Worm (Caenorhabditis elegans): ENCODE data around the gene rbc-1.

The rbc-1 gene

DNA sequence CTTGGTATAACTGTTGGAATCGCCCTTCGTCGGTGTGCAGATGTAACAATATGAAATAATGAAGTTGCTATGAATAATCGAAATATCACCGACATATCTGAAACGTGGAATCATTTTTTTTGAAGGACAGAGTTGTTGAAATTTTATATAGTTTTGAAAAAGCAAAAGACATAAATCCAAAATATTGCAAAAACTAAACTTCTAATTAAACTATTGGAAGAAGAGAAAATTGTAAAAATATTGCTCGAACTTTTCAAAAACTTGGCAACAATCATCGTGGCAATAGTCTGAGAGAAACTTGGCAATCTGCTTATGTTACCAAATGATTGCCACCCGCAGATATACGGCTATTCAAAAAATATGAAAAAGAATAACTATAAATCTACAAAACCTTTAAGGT, 34.2 kb downstream of the rbc-1 start, which contains the start of gene F54E4.4:
F54E4.4 (minus strand) TSS at position 101 of the 400 bp plus-strand sequence.
- TF ChIP-seq pros-1 (tag; optimal IDR thresholded peaks at IDR 0.05) = no peak
- no peak for TF ChIP-seq ama-1 (optimal IDR thresholded peaks at IDR 0.05)
- no peak for TF ChIP-seq tbx-7 (tag; optimal IDR thresholded peaks at IDR 0.05)
- TF ChIP-seq fkh-10 (GFP tag; optimal IDR thresholded peaks at IDR 0.05) = no peak

DNA sequence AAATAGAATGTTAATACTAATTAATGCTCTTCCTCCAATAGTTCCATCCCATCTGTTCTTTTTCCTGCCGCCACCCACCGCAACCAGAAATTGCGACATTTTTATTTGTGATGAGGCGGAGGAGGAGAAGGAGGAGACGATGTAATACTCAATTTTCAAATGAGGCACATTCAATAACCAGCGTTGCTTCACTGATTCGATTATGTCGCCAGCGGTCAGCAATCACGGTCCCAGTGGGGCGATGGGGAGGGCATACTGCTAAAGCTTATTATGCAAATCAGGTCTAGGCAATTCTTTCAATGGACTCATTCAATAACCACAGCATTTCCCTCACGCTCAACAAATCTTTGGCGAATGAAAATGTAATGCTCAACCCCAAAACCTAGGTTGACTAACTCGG, 38.0 kb downstream of the rbc-1 start:
- TF ChIP-seq ceh-14 (tag; optimal IDR thresholded peaks at IDR 0.05) (peak; percentile 44), ama-1 (optimal IDR thresholded peaks at IDR 0.05) (no peak), ceh-6 (GFP tag; optimal IDR thresholded peaks at IDR 0.05) (peak; percentile 40), odd-2 (tag; optimal IDR thresholded peaks at IDR 0.05) (no peak), lin-11 (tag; optimal IDR thresholded peaks at IDR 0.05) (no peak), K02D7.2 (tag; optimal IDR thresholded peaks at IDR 0.05) (no peak), fkh-10 (GFP tag; optimal IDR thresholded peaks at IDR 0.05) (peak; percentile 62), ceh-30 (tag; optimal IDR thresholded peaks at IDR 0.05) (no peak), nfya-1 (tag; optimal IDR thresholded peaks at IDR 0.05) (no peak), ceh-48 (tag; optimal IDR thresholded peaks at IDR 0.05) (peak; percentile 2), unc-42 (tag; optimal IDR thresholded peaks at IDR 0.05) (peak; percentile 100), che-1 (tag; optimal IDR thresholded peaks at IDR 0.05) (no peak), unc-55 (GFP tag; optimal IDR thresholded peaks at IDR 0.05) (no peak), ceh-31 (tag; optimal IDR thresholded peaks at IDR 0.05) (peak; percentile 50)

DNA sequence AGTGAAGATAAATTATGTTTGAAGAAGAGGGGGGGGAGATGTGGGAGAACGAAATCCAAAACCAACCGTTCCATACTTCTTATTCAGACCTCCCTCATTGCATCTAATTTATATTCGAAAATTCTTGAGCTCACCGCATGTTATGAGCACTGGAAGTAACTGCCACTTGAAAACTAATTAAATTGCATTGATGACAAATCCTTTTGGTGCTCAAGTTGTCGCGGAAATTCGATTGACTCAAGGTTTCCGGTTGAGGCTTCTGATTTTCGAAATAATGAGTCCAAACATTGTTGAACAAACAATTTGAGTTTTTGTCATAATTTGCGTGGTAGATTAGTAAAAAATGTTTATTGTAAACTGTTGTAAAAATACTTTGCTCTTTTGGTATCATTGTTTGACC, 40.9 kb downstream of the rbc-1 start:
- TF ChIP-seq syd-9 (tag; optimal IDR thresholded peaks at IDR 0.05) = no peak
- TF ChIP-seq hlh-30 (tag; optimal IDR thresholded peaks at IDR 0.05; ENCODE audit: insufficient read depth) = no peak
- TF ChIP-seq unc-42 (tag; optimal IDR thresholded peaks at IDR 0.05) = peak; percentile 57
- TF ChIP-seq ceh-6 (GFP tag; optimal IDR thresholded peaks at IDR 0.05) = no peak

DNA sequence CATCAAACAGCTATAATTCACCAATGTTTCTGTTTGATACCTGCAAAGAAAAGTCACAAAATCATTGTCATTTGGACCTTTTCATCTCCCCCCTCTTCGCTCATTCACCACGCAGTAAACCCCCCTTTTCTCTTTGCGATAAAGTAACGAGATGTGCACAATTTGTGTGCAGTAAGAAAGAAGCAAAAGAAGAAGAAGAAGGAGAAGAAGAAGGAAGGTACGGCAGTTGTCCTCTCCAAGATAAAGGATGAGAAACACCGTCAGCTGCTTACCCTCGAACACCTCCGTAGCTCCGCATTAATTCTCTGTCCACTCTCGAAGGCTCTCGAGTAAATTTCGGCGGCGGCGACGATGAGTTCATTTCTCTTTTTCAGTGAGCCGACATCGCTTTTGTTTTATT, 42.3 kb downstream of the rbc-1 start:
- TF ChIP-seq tbx-2 (tag; optimal IDR thresholded peaks at IDR 0.05) (peak; percentile 18), nfya-1 (tag; optimal IDR thresholded peaks at IDR 0.05) (peak; percentile 16), hlh-6 (tag; optimal IDR thresholded peaks at IDR 0.05) (no peak), ets-4 (tag; optimal IDR thresholded peaks at IDR 0.05) (no peak), elt-2 (tag; optimal IDR thresholded peaks at IDR 0.05) (no peak), unc-55 (GFP tag; optimal IDR thresholded peaks at IDR 0.05) (peak; percentile 64), ceh-18 (tag; optimal IDR thresholded peaks at IDR 0.05) (peak; percentile 60), ceh-31 (tag; optimal IDR thresholded peaks at IDR 0.05) (no peak), odd-2 (tag; optimal IDR thresholded peaks at IDR 0.05) (no peak), pqm-1 (tag; optimal IDR thresholded peaks at IDR 0.05) (no peak), ref-2 (tag; optimal IDR thresholded peaks at IDR 0.05) (peak; percentile 10), elt-4 (tag; optimal IDR thresholded peaks at IDR 0.05) (no peak), pros-1 (tag; optimal IDR thresholded peaks at IDR 0.05) (no peak), rnt-1 (tag; optimal IDR thresholded peaks at IDR 0.05) (peak; percentile 52), F13H6.1 (tag; optimal IDR thresholded peaks at IDR 0.05) (no peak)

DNA sequence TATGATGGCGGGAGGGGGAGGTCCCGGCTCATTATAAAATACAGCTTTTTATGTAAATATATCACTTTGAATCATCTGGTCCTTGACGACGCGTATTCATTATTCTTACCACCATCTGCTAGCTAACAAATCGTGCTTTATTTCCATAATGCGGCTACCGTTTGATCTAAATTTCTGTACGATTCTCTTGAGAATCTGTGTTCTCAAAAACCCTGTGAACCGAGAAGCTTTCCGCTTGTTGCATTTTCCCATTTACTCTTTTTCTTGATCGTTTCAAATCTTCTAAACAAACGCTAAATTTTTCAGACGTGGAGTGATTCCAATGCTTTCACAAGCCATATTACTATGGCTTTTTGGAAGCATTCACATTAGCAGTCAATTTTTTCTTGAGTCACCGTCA, 43.5 kb downstream of the rbc-1 start, which contains the start of gene syg-2:
syg-2 (plus strand) TSS at position 301 of the 400 bp plus-strand sequence.
- TF ChIP-seq ceh-14 (tag; optimal IDR thresholded peaks at IDR 0.05) = no peak
- TF ChIP-seq odd-2 (tag; optimal IDR thresholded peaks at IDR 0.05) = no peak
- TF ChIP-seq hlh-6 (tag; optimal IDR thresholded peaks at IDR 0.05) = no peak

DNA sequence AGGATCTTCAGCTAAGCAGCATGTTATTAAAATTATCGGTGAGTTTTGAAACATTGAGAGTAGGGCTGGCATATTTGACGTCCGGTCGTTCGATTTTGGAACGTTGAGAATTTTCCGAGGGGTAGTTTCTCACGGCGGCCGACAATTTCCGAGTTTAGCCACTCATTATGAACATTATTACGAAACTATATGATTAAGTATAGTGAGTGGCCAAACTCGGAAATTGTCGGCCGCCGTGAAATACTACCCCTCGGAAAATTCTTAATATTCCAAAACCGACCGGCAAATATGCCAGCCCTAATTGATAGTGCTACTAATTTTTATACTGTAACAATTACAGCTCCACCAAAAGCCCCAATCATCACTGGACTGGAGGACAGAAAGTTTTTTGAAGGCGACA, 46.3 kb downstream of the rbc-1 start:
- no peak for TF ChIP-seq ttx-3 (tag; optimal IDR thresholded peaks at IDR 0.05)
- no peak for TF ChIP-seq pha-2 (tag; optimal IDR thresholded peaks at IDR 0.05)
- TF ChIP-seq hlh-13 (GFP tag; optimal IDR thresholded peaks at IDR 0.05) = no peak
- no peak for TF ChIP-seq pros-1 (tag; optimal IDR thresholded peaks at IDR 0.05)
- no peak for TF ChIP-seq pqm-1 (tag; optimal IDR thresholded peaks at IDR 0.05)

Data from whole organism, late embryonic.